Fruit fly (Drosophila melanogaster): ENCODE measurements around the gene dpr20.

dm6 chr3L:876656-877055, 19.6 kb upstream of the dpr20 start:
- no peak for TF ChIP-seq CTCF (optimal IDR thresholded peaks at IDR 0.05)
- no peak for TF ChIP-seq CG8478 (optimal IDR thresholded peaks at IDR 0.05)

Measured in S2 (cell line).